In the genomic region with DNA sequence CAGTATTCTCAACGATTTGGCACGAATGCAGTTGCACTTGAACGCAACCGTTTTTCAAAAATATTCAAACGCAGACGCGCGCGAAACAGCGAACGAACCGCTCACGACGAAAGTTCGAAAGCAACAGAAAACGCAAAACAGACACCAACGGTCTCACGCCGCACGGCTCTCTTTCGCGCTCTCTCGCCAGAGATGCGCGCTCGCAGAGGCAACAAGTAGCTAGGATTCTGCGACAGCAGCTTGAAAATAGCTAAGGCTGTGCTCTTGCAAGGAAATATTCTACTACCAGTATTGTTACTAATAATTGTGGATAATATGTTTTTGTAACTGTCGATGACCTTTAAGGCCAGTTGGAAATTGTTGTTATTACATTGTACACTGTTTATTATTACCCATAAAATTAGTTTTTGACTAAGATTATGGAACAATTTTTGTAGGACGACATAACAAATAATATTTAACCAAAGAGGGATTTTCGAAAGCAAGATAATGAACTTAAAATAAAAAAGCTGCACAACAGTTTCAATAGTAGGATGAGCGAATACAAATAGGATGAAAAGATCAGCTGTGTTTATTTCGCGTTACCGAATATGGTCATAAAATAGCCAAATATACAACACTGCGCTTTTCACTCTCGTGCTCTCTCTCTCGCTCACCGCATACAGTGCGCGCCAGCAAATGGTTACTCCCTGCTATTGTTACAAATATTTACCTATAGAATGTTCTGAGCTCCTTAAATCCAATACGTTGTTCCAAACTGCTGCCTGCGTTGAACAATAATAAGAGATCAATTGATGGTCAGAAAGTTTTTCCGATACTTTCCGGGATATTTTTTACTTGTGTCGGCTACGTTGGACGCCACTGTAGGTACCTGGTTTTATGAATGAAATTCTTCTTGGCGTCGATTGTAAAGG, we compare ENCODE assay signal across 1 fruit fly cellular context.
A peak's percentile ranks its signal among the peaks of the same experiment; 100 is the strongest.
TF ChIP-seq lines count a peak whose summit lies in the region.

No protein-coding gene starts in this region.

TF ChIP-seq in whole organism, embryonic, 481 proteins besides CTCF, POLR2A, EP300 and RAD21 (continued from another document and continues in another):
- TF ChIP-seq CG11398 (GFP tag; optimal IDR thresholded peaks at IDR 0.05; lab: Kevin White, UChicago) (no peak), seq (GFP tag; IDR thresholded peaks at IDR 0.05; lab: Robert Waterston, UW) (peak; percentile 82), CG12744 (GFP tag; optimal IDR thresholded peaks at IDR 0.05; lab: Kevin White, UChicago) (peak; percentile 53), Atf6 (GFP tag; IDR thresholded peaks at IDR 0.05; lab: Robert Waterston, UW) (peak; percentile 65), nerfin-2 (GFP tag; IDR thresholded peaks at IDR 0.05; lab: Robert Waterston, UW; ENCODE audit: partially characterized antibody) (no peak), bbx (GFP tag; IDR thresholded peaks at IDR 0.05; lab: Robert Waterston, UW; ENCODE audit: partially characterized antibody) (peak; percentile 56), CG11085 (GFP tag; IDR thresholded peaks at IDR 0.05; lab: Robert Waterston, UW) (no peak), eve (GFP tag; optimal IDR thresholded peaks at IDR 0.05; lab: Kevin White, UChicago) (peak in 1 of 2 experiments; percentile 90), fu2 (GFP tag; optimal IDR thresholded peaks at IDR 0.05; lab: Kevin White, UChicago) (peak; percentile 43), tup (GFP tag; optimal IDR thresholded peaks at IDR 0.05; lab: Kevin White, UChicago) (peak; percentile 22), CG2889 (GFP tag; IDR thresholded peaks at IDR 0.05; lab: Robert Waterston, UW) (peak; percentile 67; the same call in 2 of the 3 replicates), Sox100B (GFP tag; optimal IDR thresholded peaks at IDR 0.05; lab: Kevin White, UChicago) (no peak), gsb-n (tag; optimal IDR thresholded peaks at IDR 0.05; lab: Kevin White, UChicago) (peak; percentile 55), Meics (GFP tag; optimal IDR thresholded peaks at IDR 0.05; lab: Kevin White, UChicago) (peak; percentile 58), dm (GFP tag; optimal IDR thresholded peaks at IDR 0.05; lab: Kevin White, UChicago) (peak; percentile 30), Sin3A (optimal IDR thresholded peaks at IDR 0.05; lab: Kevin White, UChicago) (no peak), Dll (GFP tag; IDR thresholded peaks at IDR 0.05; lab: Robert Waterston, UW; ENCODE audit: partially characterized antibody) (no peak), MESR4 (GFP tag; optimal IDR thresholded peaks at IDR 0.05; lab: Kevin White, UChicago) (no peak), Sry-β (GFP tag; optimal IDR thresholded peaks at IDR 0.05; lab: Kevin White, UChicago) (peak; percentile 98), vvl (GFP tag; IDR thresholded peaks at IDR 0.05; lab: Robert Waterston, UW) (peak; percentile 74), tin (GFP tag; optimal IDR thresholded peaks at IDR 0.05; lab: Kevin White, UChicago) (peak; percentile 49), cwo (GFP tag; optimal IDR thresholded peaks at IDR 0.05; lab: Kevin White, UChicago) (peak; percentile 22), gce (GFP tag; IDR thresholded peaks at IDR 0.05; lab: Robert Waterston, UW) (peak; percentile 84), Oaz (GFP tag; IDR thresholded peaks at IDR 0.05; lab: Robert Waterston, UW) (peak; percentile 56), Lhr (GFP tag; optimal IDR thresholded peaks at IDR 0.05; lab: Kevin White, UChicago) (no peak), CG12104 (GFP tag; optimal IDR thresholded peaks at IDR 0.05; lab: Kevin White, UChicago) (no peak), CG9215 (GFP tag; IDR thresholded peaks at IDR 0.05; lab: Robert Waterston, UW) (peak; percentile 42), CG6689 (GFP tag; IDR thresholded peaks at IDR 0.05; lab: Robert Waterston, UW) (peak; percentile 82), Stat92E (GFP tag; optimal IDR thresholded peaks at IDR 0.05; lab: Kevin White, UChicago) (no peak), kni (GFP tag; optimal IDR thresholded peaks at IDR 0.05; lab: Kevin White, UChicago) (peak; percentile 1), Hmr (GFP tag; optimal IDR thresholded peaks at IDR 0.05; lab: Kevin White, UChicago) (peak; percentile 52), pum (GFP tag; optimal IDR thresholded peaks at IDR 0.05; lab: Kevin White, UChicago) (peak; percentile 64), emc (GFP tag; optimal IDR thresholded peaks at IDR 0.05; lab: Kevin White, UChicago) (peak; percentile 20), wek (GFP tag; optimal IDR thresholded peaks at IDR 0.05; lab: Kevin White, UChicago) (peak; percentile 58), ap (GFP tag; IDR thresholded peaks at IDR 0.05; lab: Robert Waterston, UW) (peak; percentile 64; the same call in 1 of the 2 replicates), CG18476 (GFP tag; optimal IDR thresholded peaks at IDR 0.05; lab: Kevin White, UChicago) (peak; percentile 54), E2f1 (GFP tag; IDR thresholded peaks at IDR 0.05; lab: Robert Waterston, UW) (peak; percentile 70), zfh1 (GFP tag; IDR thresholded peaks at IDR 0.05; lab: Robert Waterston, UW) (peak; percentile 79; the same call in 2 of the 3 replicates), Trl (optimal IDR thresholded peaks at IDR 0.05; lab: Kevin White, UChicago) (peak; percentile 76 to 77), Trl (GFP tag; optimal IDR thresholded peaks at IDR 0.05; lab: Kevin White, UChicago) (peak; percentile 84), CG9609 (GFP tag; optimal IDR thresholded peaks at IDR 0.05; lab: Kevin White, UChicago) (peak; percentile 69), crp (GFP tag; optimal IDR thresholded peaks at IDR 0.05; lab: Kevin White, UChicago) (peak in 1 of 2 experiments; percentile 33), ham (GFP tag; IDR thresholded peaks at IDR 0.05; lab: Robert Waterston, UW) (no peak), fru (optimal IDR thresholded peaks at IDR 0.05; lab: Kevin White, UChicago) (no peak), Deaf1 (tag; optimal IDR thresholded peaks at IDR 0.05; lab: Kevin White, UChicago) (peak; percentile 11), CG43689 (GFP tag; IDR thresholded peaks at IDR 0.05; lab: Robert Waterston, UW) (peak; percentile 47; the same call in 1 of the 2 replicates), HmgZ (tag; optimal IDR thresholded peaks at IDR 0.05; lab: Kevin White, UChicago) (peak; percentile 65), croc (GFP tag; conservative IDR thresholded peaks at IDR 0.05; lab: Robert Waterston, UW) (peak; percentile 41; the same call in 1 of the 3 replicates), CG12391 (tag; optimal IDR thresholded peaks at IDR 0.05; lab: Kevin White, UChicago) (peak; percentile 65), CG12236 (GFP tag; optimal IDR thresholded peaks at IDR 0.05; lab: Kevin White, UChicago) (no peak), Gsc (GFP tag; IDR thresholded peaks at IDR 0.05; lab: Robert Waterston, UW) (peak; percentile 45; the same call in 1 of the 2 replicates), CG10654 (GFP tag; optimal IDR thresholded peaks at IDR 0.05; lab: Kevin White, UChicago) (peak; percentile 65), CG9876 (GFP tag; optimal IDR thresholded peaks at IDR 0.05; lab: Kevin White, UChicago) (peak; percentile 73), sqz (GFP tag; optimal IDR thresholded peaks at IDR 0.05; lab: Kevin White, UChicago) (no peak), MBD-R2 (GFP tag; IDR thresholded peaks at IDR 0.05; lab: Robert Waterston, UW) (peak; percentile 47; the same call in 1 of the 2 replicates), az2 (GFP tag; optimal IDR thresholded peaks at IDR 0.05; lab: Kevin White, UChicago) (peak; percentile 72), hth (optimal IDR thresholded peaks at IDR 0.05; lab: Kevin White, UChicago) (no peak), CG17359 (tag; optimal IDR thresholded peaks at IDR 0.05; lab: Kevin White, UChicago) (peak; percentile 79), lola (GFP tag; optimal IDR thresholded peaks at IDR 0.05; lab: Kevin White, UChicago) (peak in 1 of 3 experiments; percentile 27), CG16779 (GFP tag; IDR thresholded peaks at IDR 0.05; lab: Robert Waterston, UW) (no peak), CG11456 (GFP tag; IDR thresholded peaks at IDR 0.05; lab: Robert Waterston, UW) (peak; percentile 80), Ada2b (GFP tag; IDR thresholded peaks at IDR 0.05; lab: Robert Waterston, UW) (peak; percentile 80), B-H1 (GFP tag; IDR thresholded peaks at IDR 0.05; lab: Robert Waterston, UW) (peak; percentile 66), D19A (tag; optimal IDR thresholded peaks at IDR 0.05; lab: Kevin White, UChicago) (peak; percentile 53), CG17802 (tag; optimal IDR thresholded peaks at IDR 0.05; lab: Kevin White, UChicago) (peak; percentile 22), dysf (GFP tag; IDR thresholded peaks at IDR 0.05; lab: Robert Waterston, UW) (peak; percentile 84), maf-S (GFP tag; optimal IDR thresholded peaks at IDR 0.05; lab: Kevin White, UChicago) (peak; percentile 72), Bteb2 (GFP tag; optimal IDR thresholded peaks at IDR 0.05; lab: Kevin White, UChicago) (peak; percentile 22), slou (GFP tag; optimal IDR thresholded peaks at IDR 0.05; lab: Kevin White, UChicago) (peak; percentile 29), CG6683 (GFP tag; optimal IDR thresholded peaks at IDR 0.05; lab: Kevin White, UChicago) (no peak), CG31224 (GFP tag; IDR thresholded peaks at IDR 0.05; lab: Robert Waterston, UW) (peak; percentile 85), NC2α (GFP tag; optimal IDR thresholded peaks at IDR 0.05; lab: Kevin White, UChicago) (peak; percentile 42), odd (GFP tag; optimal IDR thresholded peaks at IDR 0.05; lab: Kevin White, UChicago) (peak; percentile 11), CG8924 (tag; optimal IDR thresholded peaks at IDR 0.05; lab: Kevin White, UChicago) (peak; percentile 60), onecut (GFP tag; IDR thresholded peaks at IDR 0.05; lab: Robert Waterston, UW) (peak; percentile 50), Pdp1 (GFP tag; optimal IDR thresholded peaks at IDR 0.05; lab: Kevin White, UChicago) (peak; percentile 62 to 64), Spps (tag; optimal IDR thresholded peaks at IDR 0.05; lab: Kevin White, UChicago) (peak; percentile 51), dpn (GFP tag; optimal IDR thresholded peaks at IDR 0.05; lab: Kevin White, UChicago) (peak; percentile 72 to 84), H2.0 (GFP tag; IDR thresholded peaks at IDR 0.05; lab: Robert Waterston, UW) (peak; percentile 68), CG1024 (GFP tag; IDR thresholded peaks at IDR 0.05; lab: Robert Waterston, UW) (peak; percentile 55; the same call in 1 of the 2 replicates), Fer3 (tag; optimal IDR thresholded peaks at IDR 0.05; lab: Kevin White, UChicago) (peak; percentile 64), Awh (GFP tag; IDR thresholded peaks at IDR 0.05; lab: Robert Waterston, UW) (peak; percentile 76), fd102C (GFP tag; optimal IDR thresholded peaks at IDR 0.05; lab: Kevin White, UChicago) (no peak), ems (GFP tag; optimal IDR thresholded peaks at IDR 0.05; lab: Kevin White, UChicago) (peak; percentile 75), CG10366 (GFP tag; IDR thresholded peaks at IDR 0.05; lab: Robert Waterston, UW) (peak; percentile 77), Dip2 (GFP tag; IDR thresholded peaks at IDR 0.05; lab: Robert Waterston, UW) (no peak), ase (GFP tag; IDR thresholded peaks at IDR 0.05; lab: Robert Waterston, UW) (peak; percentile 66; the same call in 2 of the 3 replicates), tio (GFP tag; optimal IDR thresholded peaks at IDR 0.05; lab: Kevin White, UChicago) (peak; percentile 47), Lim3 (GFP tag; IDR thresholded peaks at IDR 0.05; lab: Robert Waterston, UW) (peak; percentile 40; the same call in 1 of the 2 replicates), Blimp-1 (GFP tag; optimal IDR thresholded peaks at IDR 0.05; lab: Kevin White, UChicago) (peak; percentile 78), eyg (GFP tag; optimal IDR thresholded peaks at IDR 0.05; lab: Kevin White, UChicago) (peak; percentile 72), Drgx (GFP tag; IDR thresholded peaks at IDR 0.05; lab: Robert Waterston, UW) (peak; percentile 82), CG17568 (GFP tag; optimal IDR thresholded peaks at IDR 0.05; lab: Kevin White, UChicago) (peak; percentile 50), CG4707 (GFP tag; optimal IDR thresholded peaks at IDR 0.05; lab: Kevin White, UChicago) (peak; percentile 70), ssp (GFP tag; IDR thresholded peaks at IDR 0.05; lab: Robert Waterston, UW) (peak; percentile 50; the same call in 1 of the 2 replicates), insv (GFP tag; optimal IDR thresholded peaks at IDR 0.05; lab: Kevin White, UChicago) (peak in 1 of 2 experiments; percentile 1), sug (tag; optimal IDR thresholded peaks at IDR 0.05; lab: Kevin White, UChicago) (peak; percentile 21), CG9437 (GFP tag; optimal IDR thresholded peaks at IDR 0.05; lab: Kevin White, UChicago) (peak; percentile 12), CG8388 (GFP tag; optimal IDR thresholded peaks at IDR 0.05; lab: Kevin White, UChicago) (peak; percentile 100), Neu2 (GFP tag; optimal IDR thresholded peaks at IDR 0.05; lab: Kevin White, UChicago; ENCODE audit: borderline replicate concordance) (no peak), jigr1 (GFP tag; IDR thresholded peaks at IDR 0.05; lab: Robert Waterston, UW) (no peak), CG4360 (GFP tag; IDR thresholded peaks at IDR 0.05; lab: Robert Waterston, UW) (peak; percentile 54; the same call in 1 of the 2 replicates), chif (GFP tag; optimal IDR thresholded peaks at IDR 0.05; lab: Kevin White, UChicago) (peak; percentile 71 to 77), vnd (GFP tag; IDR thresholded peaks at IDR 0.05; lab: Robert Waterston, UW; ENCODE audit: partially characterized antibody) (no peak), grau (tag; optimal IDR thresholded peaks at IDR 0.05; lab: Kevin White, UChicago) (peak; percentile 79), CG6175 (GFP tag; IDR thresholded peaks at IDR 0.05; lab: Robert Waterston, UW) (0 out of 3 replicates have a peak, but pooled peaks have one; percentile 14), CG42726 (GFP tag; IDR thresholded peaks at IDR 0.05; lab: Robert Waterston, UW; ENCODE audit: partially characterized antibody) (peak; percentile 66; the same call in 1 of the 2 replicates), tx (GFP tag; optimal IDR thresholded peaks at IDR 0.05; lab: Kevin White, UChicago) (peak; percentile 54), shn (GFP tag; optimal IDR thresholded peaks at IDR 0.05; lab: Kevin White, UChicago) (peak; percentile 72), CG12219 (GFP tag; optimal IDR thresholded peaks at IDR 0.05; lab: Kevin White, UChicago) (peak; percentile 71), CG7928 (GFP tag; optimal IDR thresholded peaks at IDR 0.05; lab: Kevin White, UChicago) (peak; percentile 20), lab (GFP tag; optimal IDR thresholded peaks at IDR 0.05; lab: Kevin White, UChicago) (peak; percentile 85), gcm (GFP tag; optimal IDR thresholded peaks at IDR 0.05; lab: Kevin White, UChicago) (peak; percentile 27), CG18619 (GFP tag; optimal IDR thresholded peaks at IDR 0.05; lab: Kevin White, UChicago) (peak; percentile 22), Dad (GFP tag; optimal IDR thresholded peaks at IDR 0.05; lab: Kevin White, UChicago) (peak; percentile 43), tll (GFP tag; optimal IDR thresholded peaks at IDR 0.05; lab: Kevin White, UChicago) (peak in 1 of 2 experiments; percentile 57), Taf1 (GFP tag; IDR thresholded peaks at IDR 0.05; lab: Robert Waterston, UW) (peak; percentile 42; the same call in 1 of the 2 replicates)
